Worm (Caenorhabditis elegans) whole organism, young adult: ENCODE measurements around the gene ZK1307.7.

Source experiments
- B0336.3 ChIP-seq: fragments of 200-800 bp; sonication (Bioruptor generic); IDR thresholded peaks from 2 replicates; pipeline ENCODE4 v1.3.6; 2022; ENCODE audit warnings: missing genetic modification characterization, missing compliant biosample characterization
- F33H1.4 ChIP-seq: fragments of 200-800 bp; sonication (Bioruptor generic); IDR thresholded peaks from 2 replicates; pipeline ENCODE4 v1.3.6; 2022; ENCODE audit warnings: missing genetic modification reagents, missing genetic modification characterization, missing compliant biosample characterization
- F52B5.7 ChIP-seq: sonication (generic microtip); optimal IDR thresholded peaks from 2 replicates; lab custom pipeline; 2016; ENCODE audit warnings: mild to moderate bottlenecking, missing genetic modification characterization, missing compliant biosample characterization
- F57A8.1 ChIP-seq: fragments of 200-800 bp; sonication (Bioruptor generic); optimal IDR thresholded peaks from 2 replicates; lab custom pipeline; 2018; ENCODE audit warnings: mild to moderate bottlenecking, missing genetic modification characterization, moderate library complexity, missing compliant biosample characterization
- Y53F4B.3 ChIP-seq: fragments of 200-800 bp; sonication (Bioruptor generic); IDR thresholded peaks from 2 replicates; pipeline ENCODE4 v1.3.6; 2022; ENCODE audit warnings: missing genetic modification reagents, missing genetic modification characterization, missing compliant biosample characterization
- Y53G8AR.9 ChIP-seq: fragments of 200-800 bp; sonication (Bioruptor generic); conservative IDR thresholded peaks from 2 replicates; pipeline ENCODE4 v1.3.6; 2022; ENCODE audit warnings: missing genetic modification reagents, missing genetic modification characterization, missing compliant biosample characterization
- Y67H2A.10 ChIP-seq: fragments of 200-800 bp; sonication (Bioruptor generic); conservative IDR thresholded peaks from 2 replicates; pipeline ENCODE4 v1.3.6; 2022; ENCODE audit warnings: missing genetic modification reagents, missing genetic modification characterization, missing compliant biosample characterization
- Y95B8A.8 ChIP-seq: fragments of 200-800 bp; sonication (Bioruptor generic); IDR thresholded peaks from 2 replicates; pipeline ENCODE4 v1.3.6; 2022; ENCODE audit warnings: missing genetic modification reagents, missing genetic modification characterization, missing compliant biosample characterization
- aptf-3 ChIP-seq: fragments of 200-800 bp; sonication (Bioruptor generic); IDR thresholded peaks from 2 replicates; pipeline ENCODE4 v1.3.6; 2022; ENCODE audit warnings: missing genetic modification characterization, missing compliant biosample characterization
- attf-5 ChIP-seq: fragments of 200-800 bp; sonication (Bioruptor generic); optimal IDR thresholded peaks from 2 replicates; lab custom pipeline; 2018; ENCODE audit warnings: mild to moderate bottlenecking, missing genetic modification characterization, missing compliant biosample characterization
- bed-1 ChIP-seq: fragments of 200-800 bp; sonication (Bioruptor generic); IDR thresholded peaks from 2 replicates; pipeline ENCODE4 v1.3.6; 2022; ENCODE audit warnings: missing genetic modification reagents, missing genetic modification characterization, missing compliant biosample characterization
- ccch-3 ChIP-seq: fragments of 200-800 bp; sonication (Bioruptor generic); optimal IDR thresholded peaks from 2 replicates; lab custom pipeline; 2018; ENCODE audit warnings: mild to moderate bottlenecking, missing genetic modification characterization, missing compliant biosample characterization
- ceh-40 ChIP-seq: fragments of 200-800 bp; sonication (Bioruptor generic); IDR thresholded peaks from 2 replicates; pipeline ENCODE4 v1.3.6; 2022; ENCODE audit warnings: missing genetic modification characterization, missing compliant biosample characterization
- dox-1 ChIP-seq: fragments of 200-800 bp; sonication (Bioruptor generic); IDR thresholded peaks from 2 replicates; pipeline ENCODE4 v1.3.6; 2022; ENCODE audit warnings: missing genetic modification reagents, missing genetic modification characterization, missing compliant biosample characterization
- dpff-1 ChIP-seq: sonication (generic microtip); optimal IDR thresholded peaks from 2 replicates; lab custom pipeline; 2017; ENCODE audit warnings: mild to moderate bottlenecking, missing genetic modification characterization, missing compliant biosample characterization
- dpl-1 ChIP-seq: fragments of 150-350 bp; optimal IDR thresholded peaks from 2 replicates; lab custom pipeline; 2014; ENCODE audit warnings: missing biosample characterization, missing genetic modification reagents, missing genetic modification characterization
- egrh-3 ChIP-seq: fragments of 200-800 bp; sonication (Bioruptor generic); IDR thresholded peaks from 2 replicates; pipeline ENCODE4 v1.3.6; 2022; ENCODE audit warnings: missing genetic modification reagents, missing genetic modification characterization, missing compliant biosample characterization
- ekl-4 ChIP-seq: fragments of 200-800 bp; sonication (Bioruptor generic); IDR thresholded peaks from 2 replicates; pipeline ENCODE4 v1.3.6; 2022; ENCODE audit warnings: missing genetic modification reagents, missing genetic modification characterization, missing compliant biosample characterization
- fkh-3 ChIP-seq: sonication (generic microtip); optimal IDR thresholded peaks from 2 replicates; lab custom pipeline; 2016; ENCODE audit warnings: mild to moderate bottlenecking, missing genetic modification characterization, missing compliant biosample characterization
- him-1 ChIP-seq: sonication (generic microtip); optimal IDR thresholded peaks from 2 replicates; lab custom pipeline; 2016; ENCODE audit warnings: missing genotype, missing genetic modification reagents, missing genetic modification characterization, missing compliant biosample characterization
- hmg-1.2 ChIP-seq: fragments of 200-800 bp; sonication (Bioruptor generic); IDR thresholded peaks from 2 replicates; pipeline ENCODE4 v1.3.6; 2022; ENCODE audit warnings: missing genetic modification reagents, missing genetic modification characterization, missing compliant biosample characterization
- hsf-1 ChIP-seq: fragments of 200-800 bp; sonication (Bioruptor generic); IDR thresholded peaks from 2 replicates; pipeline ENCODE4 v1.3.6; 2022; ENCODE audit warnings: missing genetic modification reagents, missing genetic modification characterization, missing compliant biosample characterization
- let-607 ChIP-seq, 2 experiments: fragments of 200-800 bp in 1 of 2; sonication (Bioruptor generic) in 1 of 2; sonication (generic microtip) in 1 of 2; optimal IDR thresholded peaks; 2 replicates each; lab custom pipeline; 2016 to 2018; ENCODE audit warnings: mild to moderate bottlenecking in 2 of 2, missing compliant biosample characterization in 2 of 2, missing genetic modification characterization in 2 of 2, moderate library complexity in 2 of 2, missing genotype in 1 of 2
- lin-54 ChIP-seq: fragments of 200-800 bp; sonication (Bioruptor generic); optimal IDR thresholded peaks from 2 replicates; lab custom pipeline; 2018; ENCODE audit warnings: mild to moderate bottlenecking, missing genetic modification characterization, missing compliant biosample characterization
- lsl-1 ChIP-seq: fragments of 200-800 bp; sonication (Bioruptor generic); optimal IDR thresholded peaks from 2 replicates; lab custom pipeline; 2018; ENCODE audit warnings: mild to moderate bottlenecking, missing genetic modification characterization, moderate library complexity, missing compliant biosample characterization
- madf-3 ChIP-seq: fragments of 200-800 bp; sonication (Bioruptor generic); IDR thresholded peaks from 2 replicates; pipeline ENCODE4 v1.3.6; 2022; ENCODE audit warnings: missing genetic modification reagents, missing genetic modification characterization, missing compliant biosample characterization
- madf-6 ChIP-seq: fragments of 200-800 bp; sonication (Bioruptor generic); IDR thresholded peaks from 2 replicates; pipeline ENCODE4 v1.3.6; 2022; ENCODE audit warnings: missing genetic modification reagents, missing genetic modification characterization, missing compliant biosample characterization
- madf-8 ChIP-seq: fragments of 200-800 bp; sonication (Bioruptor generic); conservative IDR thresholded peaks from 2 replicates; pipeline ENCODE4 v1.3.6; 2022; ENCODE audit warnings: missing genetic modification reagents, missing genetic modification characterization, missing compliant biosample characterization
- mcd-1 ChIP-seq: fragments of 200-800 bp; sonication (Bioruptor generic); IDR thresholded peaks from 2 replicates; pipeline ENCODE4 v1.3.6; 2022; ENCODE audit warnings: missing genetic modification reagents, missing genetic modification characterization, missing compliant biosample characterization
- nfya-1 ChIP-seq: sonication (generic microtip); optimal IDR thresholded peaks from 2 replicates; lab custom pipeline; 2017; ENCODE audit warnings: antibody characterized with exemption, missing compliant biosample characterization, missing genetic modification characterization, borderline replicate concordance; ENCODE audit not compliant: insufficient read depth
- nhr-179 ChIP-seq: sonication (generic microtip); optimal IDR thresholded peaks from 2 replicates; lab custom pipeline; 2016; ENCODE audit warnings: mild to moderate bottlenecking, missing genetic modification characterization, missing compliant biosample characterization
- nhr-80 ChIP-seq: sonication (generic microtip); optimal IDR thresholded peaks from 2 replicates; lab custom pipeline; 2016; ENCODE audit warnings: missing genetic modification characterization, missing compliant biosample characterization
- nhr-90 ChIP-seq: sonication (generic microtip); optimal IDR thresholded peaks from 2 replicates; lab custom pipeline; 2016; ENCODE audit warnings: missing genotype, mild to moderate bottlenecking, missing genetic modification characterization, missing compliant biosample characterization
- rec-8 ChIP-seq, 2 experiments: sonication (generic microtip); optimal IDR thresholded peaks; 2 replicates each; lab custom pipeline; 2016; ENCODE audit warnings: mild to moderate bottlenecking in 2 of 2, missing genetic modification characterization in 2 of 2, missing genetic modification reagents in 2 of 2, missing genotype in 2 of 2, missing biosample characterization in 1 of 2, missing compliant biosample characterization in 1 of 2, moderate library complexity in 1 of 2
- repo-1 ChIP-seq: sonication (generic microtip); optimal IDR thresholded peaks from 2 replicates; lab custom pipeline; 2017; ENCODE audit warnings: mild to moderate bottlenecking, missing genetic modification characterization, missing compliant biosample characterization
- rpc-1 ChIP-seq, 2 experiments: fragments of 150-350 bp in 1 of 2; sonication (generic microtip) in 1 of 2; optimal IDR thresholded peaks; 2 replicates each; lab custom pipeline; 2014 to 2018; ENCODE audit warnings: missing biosample characterization in 1 of 2, missing genetic modification characterization in 1 of 2, missing genetic modification reagents in 1 of 2, missing genotype in 1 of 2
- sdz-38 ChIP-seq: sonication (generic microtip); optimal IDR thresholded peaks from 2 replicates; lab custom pipeline; 2016; ENCODE audit warnings: missing genotype, missing genetic modification characterization, missing compliant biosample characterization
- sea-2 ChIP-seq: fragments of 200-800 bp; sonication (Bioruptor generic); IDR thresholded peaks from 2 replicates; pipeline ENCODE4 v1.3.6; 2022; ENCODE audit warnings: missing genetic modification characterization, missing compliant biosample characterization
- snpc-1.3 ChIP-seq: sonication (generic microtip); optimal IDR thresholded peaks from 2 replicates; lab custom pipeline; 2017; ENCODE audit warnings: missing genetic modification characterization, mild to moderate bottlenecking, missing compliant biosample characterization, antibody characterized with exemption, moderate library complexity, missing genotype, missing genetic modification reagents; ENCODE audit not compliant: insufficient read depth
- somi-1 ChIP-seq: fragments of 200-800 bp; sonication (Bioruptor generic); optimal IDR thresholded peaks from 2 replicates; lab custom pipeline; 2018; ENCODE audit warnings: mild to moderate bottlenecking, missing genetic modification characterization, missing compliant biosample characterization
- tlf-1 ChIP-seq: fragments of 200-800 bp; sonication (Bioruptor generic); optimal IDR thresholded peaks from 2 replicates; lab custom pipeline; 2018; ENCODE audit warnings: mild to moderate bottlenecking, missing genetic modification characterization, missing compliant biosample characterization
- zfh-2 ChIP-seq: fragments of 200-800 bp; sonication (Bioruptor generic); conservative IDR thresholded peaks from 2 replicates; pipeline ENCODE4 v1.3.6; 2022; ENCODE audit warnings: missing genetic modification reagents, missing genetic modification characterization, missing compliant biosample characterization
- ztf-18 ChIP-seq: sonication (generic microtip); optimal IDR thresholded peaks from 2 replicates; lab custom pipeline; 2016; ENCODE audit warnings: missing genotype, mild to moderate bottlenecking, missing genetic modification characterization, missing compliant biosample characterization
- ztf-25 ChIP-seq: fragments of 200-800 bp; sonication (Bioruptor generic); IDR thresholded peaks from 2 replicates; pipeline ENCODE4 v1.3.6; 2022; ENCODE audit warnings: missing genetic modification reagents, missing genetic modification characterization, missing compliant biosample characterization
- ztf-6 ChIP-seq: fragments of 200-800 bp; sonication (Bioruptor generic); IDR thresholded peaks from 2 replicates; pipeline ENCODE4 v1.3.6; 2022; ENCODE audit warnings: missing genetic modification reagents, missing genetic modification characterization, missing compliant biosample characterization

Gene ZK1307.7

ce11 chrII:9621913-9622348 lies 14.5 kb upstream of the ZK1307.7 start (continued):
- TF ChIP-seq let-607 (tag; optimal IDR thresholded peaks at IDR 0.05; lab: Kevin White, UChicago) (peak; percentile 95 to 97), F52B5.7 (tag; lab: Kevin White, UChicago) (no peak), aptf-3 (GFP tag; lab: Robert Waterston, UW) (no peak), hsf-1 (GFP tag; lab: Robert Waterston, UW) (no peak), nfya-1 (tag; lab: Kevin White, UChicago) (no peak), nhr-179 (tag; lab: Kevin White, UChicago) (no peak), ztf-6 (no peak), ztf-18 (tag; lab: Kevin White, UChicago) (peak; percentile 1), nhr-80 (tag; lab: Kevin White, UChicago) (peak; percentile 92), madf-3 (GFP tag; lab: Robert Waterston, UW) (no peak)

DNA sequence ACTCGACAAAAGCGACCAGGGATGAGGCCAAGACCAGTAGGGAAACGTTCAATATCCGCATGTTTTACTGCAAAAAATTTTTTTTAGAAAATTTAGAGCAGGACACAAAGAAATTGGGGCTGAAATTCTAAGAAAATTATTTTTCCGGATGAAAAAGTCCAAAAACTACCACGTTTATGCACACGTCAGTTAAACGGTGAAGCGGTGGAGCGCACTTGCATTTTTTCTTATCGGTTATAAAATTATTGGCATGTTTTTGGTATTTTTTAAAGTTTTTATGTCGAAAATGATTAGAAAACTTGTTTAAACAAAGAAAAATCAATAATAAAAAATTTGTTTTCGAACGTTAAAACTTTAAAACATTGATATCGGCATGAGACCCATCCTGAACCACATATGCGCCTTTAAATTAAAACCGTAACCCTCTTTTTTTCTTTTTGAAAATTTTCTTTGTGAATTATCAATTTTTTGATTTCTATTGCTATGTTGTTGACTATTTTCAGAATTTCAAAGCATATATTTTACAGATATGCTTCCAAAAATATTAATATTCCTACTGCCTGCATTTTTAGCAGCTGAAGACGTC lies 12.2 kb upstream of the ZK1307.7 start, which contains the start of the genes dnj-20 and ZK1307.8:
Gene dnj-20, minus strand, starts transcription at position 67 of the 586 bp plus-strand sequence.
Gene ZK1307.8, plus strand, starts transcription at position 504 of the 586 bp plus-strand sequence.
- TF ChIP-seq Y67H2A.10 (GFP tag; lab: Robert Waterston, UW) (no peak), dox-1 (GFP tag; lab: Robert Waterston, UW) (no peak), snpc-1.3 (peak; percentile 57), mcd-1 (GFP tag; lab: Robert Waterston, UW) (0 out of 2 replicates have a peak, but pooled peaks have one; percentile 34), sdz-38 (tag; lab: Kevin White, UChicago) (no peak), F52B5.7 (tag; lab: Kevin White, UChicago) (no peak), repo-1 (no peak), lin-54 (GFP tag; lab: Kevin White, UChicago) (no peak), ceh-40 (GFP tag; lab: Robert Waterston, UW) (no peak), madf-8 (GFP tag; lab: Robert Waterston, UW) (0 out of 2 replicates have a peak, but pooled peaks have one; percentile 12), zfh-2 (GFP tag; lab: Robert Waterston, UW) (no peak), rec-8 (tag; optimal IDR thresholded peaks at IDR 0.05; lab: Kevin White, UChicago) (no peak), tlf-1 (GFP tag; lab: Kevin White, UChicago) (no peak), dpl-1 (GFP tag; lab: Kevin White, UChicago) (no peak), Y53F4B.3 (GFP tag; lab: Robert Waterston, UW) (no peak), fkh-3 (tag; lab: Kevin White, UChicago) (no peak), ekl-4 (GFP tag; lab: Robert Waterston, UW) (no peak), ccch-3 (GFP tag; lab: Kevin White, UChicago) (no peak), F33H1.4 (peak; percentile 81), aptf-3 (GFP tag; lab: Robert Waterston, UW) (no peak), madf-6 (GFP tag; lab: Robert Waterston, UW) (peak; percentile 83), lsl-1 (peak; percentile 82), nhr-90 (tag; lab: Kevin White, UChicago) (no peak), attf-5 (peak; percentile 1), hmg-1.2 (GFP tag; lab: Robert Waterston, UW) (0 out of 2 replicates have a peak, but pooled peaks have one; percentile 5), sea-2 (GFP tag; lab: Robert Waterston, UW) (no peak), bed-1 (GFP tag; lab: Robert Waterston, UW) (no peak), let-607 (tag; optimal IDR thresholded peaks at IDR 0.05; lab: Kevin White, UChicago) (peak; percentile 70 to 78), B0336.3 (GFP tag; lab: Robert Waterston, UW) (no peak), hsf-1 (GFP tag; lab: Robert Waterston, UW) (no peak), Y53G8AR.9 (no peak), egrh-3 (GFP tag; lab: Robert Waterston, UW) (no peak), F57A8.1 (GFP tag; lab: Kevin White, UChicago) (no peak), rpc-1 (optimal IDR thresholded peaks at IDR 0.05; lab: Kevin White, UChicago) (no peak), rpc-1 (tag; optimal IDR thresholded peaks at IDR 0.05; lab: Kevin White, UChicago) (no peak), ztf-25 (GFP tag; lab: Robert Waterston, UW) (no peak), him-1 (no peak), dpff-1 (tag; lab: Kevin White, UChicago) (no peak), somi-1 (GFP tag; lab: Kevin White, UChicago) (no peak), Y95B8A.8 (GFP tag; lab: Robert Waterston, UW) (no peak)
